Worm (Caenorhabditis elegans) whole organism, L1 larva: ENCODE measurements around the gene F10E7.2.

ENCODE experiments used
- blmp-1 ChIP-seq: fragments of 150-350 bp; optimal IDR thresholded peaks from 2 replicates; lab custom pipeline; 2014; ENCODE audit warnings: missing biosample characterization, missing genetic modification characterization
- elt-3 ChIP-seq, 6 experiments: fragments of 150-350 bp in 1 of 6; sonication (generic microtip); optimal IDR thresholded peaks; 2 replicates each; lab custom pipeline; 2017 to 2018; ENCODE audit warnings: missing biosample characterization in 6 of 6, missing genetic modification characterization in 6 of 6, inconsistent platforms in 1 of 6
- fkh-10 ChIP-seq: sonication (generic microtip); optimal IDR thresholded peaks from 2 replicates; lab custom pipeline; 2017; ENCODE audit warnings: missing biosample characterization, missing genetic modification reagents, missing genetic modification characterization
- lin-15B ChIP-seq: fragments of 150-350 bp; sonication (generic microtip); optimal IDR thresholded peaks from 3 replicates; lab custom pipeline; 2014; ENCODE audit warnings: missing biosample characterization, missing genetic modification characterization
- nhr-84 ChIP-seq: sonication (generic microtip); optimal IDR thresholded peaks from 2 replicates; lab custom pipeline; 2017; ENCODE audit warnings: missing biosample characterization, missing genetic modification characterization
- snpc-4 ChIP-seq: fragments of 150-350 bp; optimal IDR thresholded peaks from 2 replicates; lab custom pipeline; 2014; ENCODE audit warnings: missing biosample characterization, missing genetic modification characterization

- TF ChIP-seq snpc-4: no peak
- TF ChIP-seq fkh-10: no peak
- TF ChIP-seq blmp-1 (tag; lab: Kevin White, UChicago): no peak
- no peak for TF ChIP-seq nhr-84
- TF ChIP-seq lin-15B (tag; lab: Kevin White, UChicago): no peak
- no peak for TF ChIP-seq elt-3 (tag; optimal IDR thresholded peaks at IDR 0.05; lab: Kevin White, UChicago)
These were observed 44.7 kb downstream of the F10E7.2 start for ce11 chrII:7166768-7167167.
